Worm (Caenorhabditis elegans) whole organism, L2 larva: ENCODE measurements around the gene srw-113.

Experiments
- F13H6.1 ChIP-seq: sonication (generic microtip); optimal IDR thresholded peaks from 2 replicates; lab custom pipeline; 2016; ENCODE audit warnings: missing genetic modification characterization, missing compliant biosample characterization
- R02D3.7 ChIP-seq: fragments of 150-350 bp; optimal IDR thresholded peaks from 2 replicates; lab custom pipeline; 2014; ENCODE audit warnings: missing biosample characterization, missing genetic modification characterization
- Y55F3AM.14 ChIP-seq: fragments of 200-800 bp; sonication (Bioruptor generic); optimal IDR thresholded peaks from 2 replicates; lab custom pipeline; 2018; ENCODE audit warnings: mild to moderate bottlenecking, missing genetic modification characterization, missing compliant biosample characterization
- ZK546.5 ChIP-seq: sonication (generic microtip); optimal IDR thresholded peaks from 2 replicates; lab custom pipeline; 2017; ENCODE audit warnings: missing biosample characterization, missing genetic modification characterization
- alr-1 ChIP-seq: fragments of 150-350 bp; optimal IDR thresholded peaks from 2 replicates; lab custom pipeline; 2014; ENCODE audit warnings: missing biosample characterization, missing genetic modification characterization
- aly-2 ChIP-seq: fragments of 150-350 bp; optimal IDR thresholded peaks from 2 replicates; lab custom pipeline; 2014; ENCODE audit warnings: missing biosample characterization, missing genetic modification characterization
- ama-1 ChIP-seq: fragments of 150-350 bp; optimal IDR thresholded peaks from 2 replicates; lab custom pipeline; 2018; ENCODE audit warnings: inconsistent platforms
- blmp-1 ChIP-seq: sonication (generic microtip); optimal IDR thresholded peaks from 2 replicates; lab custom pipeline; 2017; ENCODE audit warnings: missing genetic modification characterization, mild to moderate bottlenecking, missing compliant biosample characterization, antibody characterized with exemption, moderate library complexity; ENCODE audit not compliant: insufficient read depth
- ceh-16 ChIP-seq: fragments of 150-350 bp; optimal IDR thresholded peaks from 2 replicates; lab custom pipeline; 2014; ENCODE audit warnings: missing biosample characterization, missing genetic modification characterization
- crh-2 ChIP-seq: sonication (generic microtip); optimal IDR thresholded peaks from 2 replicates; lab custom pipeline; 2017; ENCODE audit warnings: missing biosample characterization, missing genetic modification characterization
- egl-27 ChIP-seq: sonication (generic microtip); optimal IDR thresholded peaks from 3 replicates; lab custom pipeline; 2017; ENCODE audit warnings: missing biosample characterization, missing genetic modification reagents, missing genetic modification characterization
- elt-1 ChIP-seq: fragments of 150-350 bp; optimal IDR thresholded peaks from 2 replicates; lab custom pipeline; 2014; ENCODE audit warnings: missing biosample characterization, missing genetic modification characterization
- fos-1 ChIP-seq: fragments of 150-350 bp; optimal IDR thresholded peaks from 2 replicates; lab custom pipeline; 2014; ENCODE audit warnings: missing biosample characterization, missing genetic modification characterization
- gmeb-1 ChIP-seq: fragments of 150-350 bp; optimal IDR thresholded peaks from 2 replicates; lab custom pipeline; 2014; ENCODE audit warnings: missing biosample characterization, missing genetic modification characterization
- lin-11 ChIP-seq: fragments of 150-350 bp; sonication (generic microtip); optimal IDR thresholded peaks from 2 replicates; lab custom pipeline; 2014; ENCODE audit warnings: missing biosample characterization, missing genetic modification characterization, inconsistent platforms, mixed read lengths
- lin-13 ChIP-seq: fragments of 150-350 bp; optimal IDR thresholded peaks from 2 replicates; lab custom pipeline; 2014; ENCODE audit warnings: missing biosample characterization, missing genetic modification reagents, missing genetic modification characterization
- lin-39 ChIP-seq: fragments of 150-350 bp; optimal IDR thresholded peaks from 2 replicates; lab custom pipeline; 2014; ENCODE audit warnings: missing biosample characterization, missing genetic modification reagents, missing genetic modification characterization
- mab-5 ChIP-seq: fragments of 150-350 bp; optimal IDR thresholded peaks from 2 replicates; lab custom pipeline; 2014; ENCODE audit warnings: missing biosample characterization, missing genetic modification characterization
- nhr-10 ChIP-seq: sonication (generic microtip); optimal IDR thresholded peaks from 2 replicates; lab custom pipeline; 2017; ENCODE audit warnings: missing biosample characterization, missing genetic modification characterization
- nhr-11 ChIP-seq: fragments of 150-350 bp; optimal IDR thresholded peaks from 2 replicates; lab custom pipeline; 2014; ENCODE audit warnings: missing biosample characterization, missing genetic modification characterization
- nhr-129 ChIP-seq: fragments of 150-350 bp; optimal IDR thresholded peaks from 2 replicates; lab custom pipeline; 2014; ENCODE audit warnings: missing biosample characterization, missing genetic modification characterization
- nhr-21 ChIP-seq: fragments of 150-350 bp; optimal IDR thresholded peaks from 2 replicates; lab custom pipeline; 2014; ENCODE audit warnings: missing biosample characterization, missing genetic modification characterization
- nhr-23 ChIP-seq: fragments of 150-350 bp; optimal IDR thresholded peaks from 2 replicates; lab custom pipeline; 2014; ENCODE audit warnings: missing biosample characterization, missing genetic modification reagents, missing genetic modification characterization
- nhr-77 ChIP-seq: fragments of 150-350 bp; optimal IDR thresholded peaks from 2 replicates; lab custom pipeline; 2014; ENCODE audit warnings: missing biosample characterization, missing genetic modification characterization
- peb-1 ChIP-seq: fragments of 150-350 bp; optimal IDR thresholded peaks from 2 replicates; lab custom pipeline; 2014; ENCODE audit warnings: missing biosample characterization, missing genetic modification characterization
- sem-4 ChIP-seq: fragments of 150-350 bp; optimal IDR thresholded peaks from 2 replicates; lab custom pipeline; 2014; ENCODE audit warnings: missing biosample characterization, missing genetic modification reagents, missing genetic modification characterization
- sma-3 ChIP-seq: sonication (generic microtip); optimal IDR thresholded peaks from 2 replicates; lab custom pipeline; 2016; ENCODE audit warnings: missing genetic modification reagents, missing genetic modification characterization, missing compliant biosample characterization
- sma-9 ChIP-seq, 2 experiments: fragments of 150-350 bp in 1 of 2; sonication (generic microtip) in 1 of 2; optimal IDR thresholded peaks; 2 replicates each; lab custom pipeline; 2014 to 2016; ENCODE audit warnings: missing genetic modification characterization in 2 of 2, mild to moderate bottlenecking in 1 of 2, missing biosample characterization in 1 of 2, missing compliant biosample characterization in 1 of 2, missing genetic modification reagents in 1 of 2, moderate library complexity in 1 of 2
- snpc-4 ChIP-seq: fragments of 150-350 bp; optimal IDR thresholded peaks from 2 replicates; lab custom pipeline; 2014; ENCODE audit warnings: missing biosample characterization, missing genetic modification characterization
- unc-39 ChIP-seq: fragments of 150-350 bp; optimal IDR thresholded peaks from 2 replicates; lab custom pipeline; 2014; ENCODE audit warnings: missing biosample characterization, missing genetic modification characterization
- unc-55 ChIP-seq: fragments of 150-350 bp; sonication (generic microtip); optimal IDR thresholded peaks from 3 replicates; lab custom pipeline; 2014; ENCODE audit warnings: missing biosample characterization, missing genetic modification reagents, missing genetic modification characterization
- unc-62 ChIP-seq: fragments of 150-350 bp; optimal IDR thresholded peaks from 2 replicates; lab custom pipeline; 2014; ENCODE audit warnings: missing biosample characterization, missing genetic modification reagents, missing genetic modification characterization
- ztf-11 ChIP-seq: sonication (generic microtip); optimal IDR thresholded peaks from 2 replicates; lab custom pipeline; 2017; ENCODE audit warnings: missing biosample characterization, missing genetic modification characterization
- ztf-4 ChIP-seq: fragments of 150-350 bp; optimal IDR thresholded peaks from 2 replicates; lab custom pipeline; 2014; ENCODE audit warnings: missing biosample characterization, missing genetic modification characterization

The srw-113 gene

ce11 chrV:15313529-15313928 is 19.4 kb upstream of the srw-113 start:
- no peak for TF ChIP-seq aly-2 (tag; lab: Kevin White, UChicago)
- no peak for TF ChIP-seq nhr-21
- no peak for TF ChIP-seq R02D3.7 (tag; lab: Kevin White, UChicago)
- no peak for TF ChIP-seq sma-3 (GFP tag; lab: Kevin White, UChicago)
- TF ChIP-seq nhr-10 (tag; lab: Kevin White, UChicago) = no peak
- TF ChIP-seq lin-13 (GFP tag; lab: Kevin White, UChicago) = no peak
- no peak for TF ChIP-seq elt-1 (tag; lab: Kevin White, UChicago)
- TF ChIP-seq blmp-1 (tag; lab: Kevin White, UChicago) = no peak
- no peak for TF ChIP-seq ceh-16
- no peak for TF ChIP-seq mab-5 (tag; lab: Kevin White, UChicago)
- TF ChIP-seq nhr-23 = no peak
- TF ChIP-seq lin-39 = no peak
- TF ChIP-seq alr-1 = no peak
- TF ChIP-seq peb-1 (tag; lab: Kevin White, UChicago) = no peak

DNA sequence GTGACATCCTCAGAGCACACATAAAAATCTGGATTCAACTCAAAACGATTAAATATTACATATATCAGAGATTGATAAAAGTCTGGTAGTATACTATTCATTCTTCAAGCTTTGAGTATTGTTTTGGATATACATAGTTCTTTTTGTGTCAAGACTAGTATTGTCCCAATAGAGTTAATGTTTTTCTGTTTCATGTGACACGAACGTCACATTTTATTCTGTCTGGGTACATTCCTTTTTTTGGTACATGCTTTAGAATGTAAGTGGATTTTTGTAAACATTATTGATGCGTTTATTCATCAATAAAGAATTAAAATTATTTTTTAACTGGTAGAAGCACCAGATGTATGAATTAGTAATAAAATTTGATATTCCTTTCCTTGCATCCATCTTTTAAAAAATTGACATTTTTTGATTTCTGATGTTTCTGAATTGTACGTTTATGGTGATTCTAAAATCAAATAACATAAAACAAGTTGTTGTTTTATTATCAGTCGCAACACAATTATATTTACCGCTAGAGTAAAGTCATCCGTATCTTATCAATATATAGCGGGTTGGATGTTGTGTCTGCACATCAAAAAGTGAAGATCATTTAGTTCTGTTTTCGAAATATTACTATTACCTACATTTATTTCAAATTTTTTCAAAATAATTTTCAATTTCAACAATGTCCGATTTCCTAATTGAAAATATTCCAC is 17.0 kb upstream of the srw-113 start, which contains the start of the genes srt-22 and nhr-246:
srt-22 (minus strand) TSS at position 101 of the 701 bp plus-strand sequence.
nhr-246 (plus strand) TSS at position 651 of the 701 bp plus-strand sequence.
- TF ChIP-seq blmp-1 (tag; lab: Kevin White, UChicago) (no peak), unc-55 (GFP tag; lab: Kevin White, UChicago) (no peak), ztf-11 (tag; lab: Kevin White, UChicago) (no peak), sma-9 (GFP tag; optimal IDR thresholded peaks at IDR 0.05; lab: Kevin White, UChicago) (no peak), sma-9 (tag; optimal IDR thresholded peaks at IDR 0.05; lab: Kevin White, UChicago) (no peak), sma-3 (GFP tag; lab: Kevin White, UChicago) (no peak), sem-4 (no peak), fos-1 (no peak), gmeb-1 (tag; lab: Kevin White, UChicago) (no peak), R02D3.7 (tag; lab: Kevin White, UChicago) (no peak), crh-2 (no peak)

DNA sequence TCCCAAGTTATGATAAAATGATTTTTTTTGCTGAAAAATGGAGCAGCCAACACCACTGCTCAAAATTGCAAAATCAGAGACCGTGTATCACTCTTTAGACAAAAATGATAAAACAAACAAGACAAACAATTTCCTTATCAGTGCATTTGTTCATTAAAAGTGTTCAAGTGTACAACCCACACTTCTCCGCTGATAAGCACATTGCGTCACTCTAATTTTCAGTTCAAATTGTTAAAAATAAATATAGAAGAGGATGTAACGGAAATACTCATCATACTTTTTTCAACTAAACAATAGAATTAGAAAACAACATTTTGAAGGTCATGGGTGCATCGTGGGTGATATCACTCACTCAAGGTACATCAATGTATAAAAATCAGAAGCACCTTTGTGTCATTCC is 14.3 kb upstream of the srw-113 start, which contains the start of gene nhr-291:
nhr-291 (plus strand) TSS at position 324 of the 400 bp plus-strand sequence.
- TF ChIP-seq ztf-4 (tag; lab: Kevin White, UChicago) (no peak), ama-1 (no peak), nhr-11 (tag; lab: Kevin White, UChicago) (no peak), gmeb-1 (tag; lab: Kevin White, UChicago) (peak; percentile 42), snpc-4 (tag; lab: Kevin White, UChicago) (no peak), fos-1 (peak; percentile 99), sma-9 (GFP tag; optimal IDR thresholded peaks at IDR 0.05; lab: Kevin White, UChicago) (peak; percentile 79), sma-9 (tag; optimal IDR thresholded peaks at IDR 0.05; lab: Kevin White, UChicago) (no peak), lin-13 (GFP tag; lab: Kevin White, UChicago) (no peak), nhr-21 (no peak), lin-39 (no peak), nhr-10 (tag; lab: Kevin White, UChicago) (no peak), unc-62 (GFP tag; lab: Kevin White, UChicago) (no peak), alr-1 (no peak), unc-55 (GFP tag; lab: Kevin White, UChicago) (no peak), nhr-77 (tag; lab: Kevin White, UChicago) (no peak), sma-3 (GFP tag; lab: Kevin White, UChicago) (peak; percentile 11), crh-2 (peak; percentile 34), sem-4 (no peak), unc-39 (tag; lab: Kevin White, UChicago) (no peak), egl-27 (peak; percentile 35)

- peak; percentile 69 for TF ChIP-seq fos-1
- TF ChIP-seq, all 48 proteins: peak for 1; not testable (repeated sequence) for 47
These were observed 10.3 kb upstream of the srw-113 start, which contains the start of gene nhr-247 for ce11 chrV:15322653-15323052. Gene nhr-247 (plus strand): TSS chrV:15322982.

ce11 chrV:15323417-15323816 is 9.5 kb upstream of the srw-113 start:
- no peak for TF ChIP-seq R02D3.7 (tag; lab: Kevin White, UChicago)
- TF ChIP-seq lin-39 = no peak
- no peak for TF ChIP-seq Y55F3AM.14
- TF ChIP-seq F13H6.1 (tag; lab: Kevin White, UChicago) = no peak
- peak; percentile 94 for TF ChIP-seq fos-1
- no peak for TF ChIP-seq lin-11 (tag; lab: Kevin White, UChicago)
- no peak for TF ChIP-seq nhr-129 (tag; lab: Kevin White, UChicago)
- no peak for TF ChIP-seq ZK546.5 (tag; lab: Kevin White, UChicago)
